Worm (Caenorhabditis elegans) whole organism, L4 larva: Measurements from ENCODE around the gene C27A2.12.

Source experiments
- D1046.2 ChIP-seq: fragments of 200-800 bp; sonication (Bioruptor generic); IDR thresholded peaks from 2 replicates; pipeline ENCODE4 v1.3.6; 2022; ENCODE audit warnings: missing genetic modification characterization, missing compliant biosample characterization
- F37D6.2 ChIP-seq: sonication (generic microtip); optimal IDR thresholded peaks from 2 replicates; lab custom pipeline; 2016; ENCODE audit warnings: mild to moderate bottlenecking, missing genetic modification characterization, missing compliant biosample characterization
- aha-1 ChIP-seq: fragments of 150-350 bp; peaks from one replicate; lab custom pipeline; 2014; ENCODE audit warnings: missing biosample characterization, missing genetic modification characterization
- ceh-28 ChIP-seq: fragments of 150-350 bp; optimal IDR thresholded peaks from 2 replicates; lab custom pipeline; 2014; ENCODE audit warnings: missing biosample characterization, missing genetic modification reagents, missing genetic modification characterization
- ceh-32 ChIP-seq: sonication (generic microtip); optimal IDR thresholded peaks from 2 replicates; lab custom pipeline; 2016; ENCODE audit warnings: mild to moderate bottlenecking, missing genetic modification characterization, missing compliant biosample characterization; ENCODE audit not compliant: poor library complexity
- ctbp-1 ChIP-seq: fragments of 200-800 bp; sonication (Bioruptor generic); IDR thresholded peaks from 2 replicates; pipeline ENCODE4 v1.3.6; 2022; ENCODE audit warnings: missing genetic modification reagents, missing genetic modification characterization, missing compliant biosample characterization
- daf-16 ChIP-seq, 3 experiments: sonication (generic microtip); optimal IDR thresholded peaks; 2 replicates each; lab custom pipeline; 2016 to 2017; ENCODE audit warnings: missing genetic modification characterization in 3 of 3, missing genetic modification reagents in 3 of 3, mild to moderate bottlenecking in 2 of 3, missing compliant biosample characterization in 2 of 3, missing biosample characterization in 1 of 3, moderate library complexity in 1 of 3
- dmd-6 ChIP-seq: fragments of 200-800 bp; sonication (Bioruptor generic); IDR thresholded peaks from 2 replicates; pipeline ENCODE4 v1.3.6; 2022; ENCODE audit warnings: missing genetic modification reagents, missing genetic modification characterization, missing compliant biosample characterization
- duxl-1 ChIP-seq: sonication (generic microtip); optimal IDR thresholded peaks from 2 replicates; lab custom pipeline; 2016; ENCODE audit warnings: mild to moderate bottlenecking, missing genetic modification characterization, moderate library complexity, missing compliant biosample characterization; ENCODE audit not compliant: poor library complexity
- dve-1 ChIP-seq: sonication (generic microtip); optimal IDR thresholded peaks from 2 replicates; lab custom pipeline; 2017; ENCODE audit warnings: antibody characterized with exemption, mild to moderate bottlenecking, missing genetic modification characterization, missing compliant biosample characterization; ENCODE audit not compliant: insufficient read depth
- egl-27 ChIP-seq: sonication (generic microtip); optimal IDR thresholded peaks from 3 replicates; lab custom pipeline; 2017; ENCODE audit warnings: missing biosample characterization, missing genetic modification reagents, missing genetic modification characterization
- hlh-11 ChIP-seq: fragments of 200-800 bp; sonication (Bioruptor generic); optimal IDR thresholded peaks from 2 replicates; lab custom pipeline; 2018; ENCODE audit warnings: mild to moderate bottlenecking, missing genetic modification characterization, missing compliant biosample characterization
- hlh-30 ChIP-seq: sonication (generic microtip); optimal IDR thresholded peaks from 2 replicates; lab custom pipeline; 2017; ENCODE audit warnings: antibody characterized with exemption, mild to moderate bottlenecking, missing genetic modification characterization, missing compliant biosample characterization; ENCODE audit not compliant: insufficient read depth
- hmg-1.1 ChIP-seq: fragments of 200-800 bp; sonication (Bioruptor generic); IDR thresholded peaks from 2 replicates; pipeline ENCODE4 v1.3.6; 2022; ENCODE audit warnings: missing genetic modification reagents, missing genetic modification characterization, missing compliant biosample characterization
- lir-3 ChIP-seq: sonication (generic microtip); optimal IDR thresholded peaks from 2 replicates; lab custom pipeline; 2016; ENCODE audit warnings: mild to moderate bottlenecking, missing genetic modification characterization, missing compliant biosample characterization
- lsy-2 ChIP-seq, 2 experiments: fragments of 150-350 bp in 1 of 2; sonication (generic microtip) in 1 of 2; optimal IDR thresholded peaks; 2 replicates each; lab custom pipeline; 2014 to 2017; ENCODE audit warnings: missing biosample characterization in 2 of 2, missing genetic modification characterization in 2 of 2
- mdl-1 ChIP-seq, 2 experiments: fragments of 150-350 bp in 1 of 2; sonication (generic microtip) in 1 of 2; optimal IDR thresholded peaks; 2 replicates each; lab custom pipeline; 2014 to 2017; ENCODE audit warnings: missing biosample characterization in 2 of 2, missing genetic modification characterization in 2 of 2
- mdt-29 ChIP-seq: fragments of 200-800 bp; sonication (Bioruptor generic); IDR thresholded peaks from 2 replicates; pipeline ENCODE4 v1.3.6; 2022; ENCODE audit warnings: missing genetic modification reagents, missing genetic modification characterization, missing compliant biosample characterization
- nhr-10 ChIP-seq: fragments of 150-350 bp; optimal IDR thresholded peaks from 2 replicates; lab custom pipeline; 2014; ENCODE audit warnings: missing biosample characterization, missing genetic modification characterization
- nhr-11 ChIP-seq: fragments of 150-350 bp; optimal IDR thresholded peaks from 2 replicates; lab custom pipeline; 2014; ENCODE audit warnings: missing biosample characterization, missing genetic modification characterization
- nhr-111 ChIP-seq: fragments of 200-800 bp; sonication (Bioruptor generic); optimal IDR thresholded peaks from 2 replicates; lab custom pipeline; 2018; ENCODE audit warnings: mild to moderate bottlenecking, missing genetic modification characterization, missing compliant biosample characterization
- nhr-25 ChIP-seq: sonication (generic microtip); optimal IDR thresholded peaks from 2 replicates; lab custom pipeline; 2017; ENCODE audit warnings: missing genetic modification characterization, mild to moderate bottlenecking, missing compliant biosample characterization, antibody characterized with exemption, moderate library complexity, borderline replicate concordance; ENCODE audit not compliant: insufficient read depth
- nhr-28 ChIP-seq: fragments of 150-350 bp; optimal IDR thresholded peaks from 2 replicates; lab custom pipeline; 2014; ENCODE audit warnings: missing biosample characterization, missing genetic modification characterization
- nhr-42 ChIP-seq: fragments of 200-800 bp; sonication (Bioruptor generic); IDR thresholded peaks from 2 replicates; pipeline ENCODE4 v1.3.6; 2022; ENCODE audit warnings: missing genetic modification characterization, missing compliant biosample characterization
- php-3 ChIP-seq: fragments of 200-800 bp; sonication (Bioruptor generic); IDR thresholded peaks from 2 replicates; pipeline ENCODE4 v1.3.6; 2022; ENCODE audit warnings: missing genetic modification reagents, missing genetic modification characterization, missing compliant biosample characterization
- pqm-1 ChIP-seq: sonication (generic microtip); optimal IDR thresholded peaks from 2 replicates; lab custom pipeline; 2017; ENCODE audit warnings: missing biosample characterization, missing genetic modification characterization
- skn-1 ChIP-seq: fragments of 150-350 bp; optimal IDR thresholded peaks from 2 replicates; lab custom pipeline; 2014; ENCODE audit warnings: missing biosample characterization, missing genetic modification characterization
- snpc-1.2 ChIP-seq: fragments of 200-800 bp; sonication (Bioruptor generic); IDR thresholded peaks from 2 replicates; pipeline ENCODE4 v1.3.6; 2022; ENCODE audit warnings: missing genetic modification reagents, missing genetic modification characterization, missing compliant biosample characterization
- unc-62 ChIP-seq, 3 experiments: fragments of 150-350 bp in 1 of 3; sonication (generic microtip); optimal IDR thresholded peaks in 2 of 3; peaks in 1 of 3; 1 replicate in 1 of 3; 2 replicates in 2 of 3; lab custom pipeline; 2014 to 2017; ENCODE audit warnings: missing biosample characterization in 3 of 3, missing genetic modification characterization in 3 of 3, missing genetic modification reagents in 3 of 3, missing genotype in 1 of 3

Gene C27A2.12

DNA sequence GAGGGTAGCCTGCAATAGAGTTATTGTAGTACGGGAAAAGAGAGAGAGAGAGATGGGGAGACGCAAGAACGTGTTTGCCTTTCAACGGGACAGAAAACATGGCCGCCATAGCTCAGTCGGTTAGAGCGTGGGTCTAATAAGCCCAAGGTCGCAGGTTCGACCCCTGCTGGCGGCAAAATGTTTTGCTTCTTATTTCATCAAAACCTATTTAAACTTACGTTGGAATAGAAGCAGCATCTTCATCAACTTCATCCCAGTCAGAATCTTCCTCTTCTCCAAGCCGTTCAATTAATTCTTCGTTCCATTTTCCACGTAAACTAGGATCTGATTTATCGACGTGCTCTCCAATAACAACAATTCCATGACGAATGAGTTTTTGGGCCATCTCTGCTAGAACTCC, 25.3 kb downstream of the C27A2.12 start (continued):
- TF ChIP-seq F37D6.2 (tag; lab: Kevin White, UChicago) (no peak), lir-3 (tag; lab: Kevin White, UChicago) (peak; percentile 15), skn-1 (tag; lab: Kevin White, UChicago) (no peak), nhr-111 (GFP tag; lab: Kevin White, UChicago) (peak; percentile 42), nhr-42 (GFP tag; lab: Robert Waterston, UW) (peak; percentile 87)

DNA sequence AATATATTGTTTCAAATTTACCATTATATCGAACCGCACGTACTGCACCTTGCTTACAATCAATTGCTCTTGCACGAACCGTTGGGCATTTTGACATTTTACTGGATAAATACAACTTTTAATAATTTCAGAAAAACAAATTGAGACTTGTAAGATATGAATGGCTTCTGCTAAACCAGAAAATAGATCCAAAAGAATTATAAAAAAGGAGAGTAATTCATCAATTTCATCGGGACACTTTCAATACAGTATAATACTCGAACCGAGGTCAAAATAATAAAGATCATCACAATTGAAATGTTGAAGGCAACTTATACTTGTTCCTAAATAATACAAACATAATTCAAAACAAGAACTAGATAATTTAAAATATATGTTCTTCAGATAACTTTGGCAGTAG, 26.3 kb downstream of the C27A2.12 start, which contains the start of gene wdr-83:
TSS of gene wdr-83 (minus strand) at position 101 of the 400 bp plus-strand sequence.
- no peak for TF ChIP-seq duxl-1
- TF ChIP-seq nhr-25 = no peak
- no peak for TF ChIP-seq lsy-2 (tag; optimal IDR thresholded peaks at IDR 0.05; lab: Kevin White, UChicago)

DNA sequence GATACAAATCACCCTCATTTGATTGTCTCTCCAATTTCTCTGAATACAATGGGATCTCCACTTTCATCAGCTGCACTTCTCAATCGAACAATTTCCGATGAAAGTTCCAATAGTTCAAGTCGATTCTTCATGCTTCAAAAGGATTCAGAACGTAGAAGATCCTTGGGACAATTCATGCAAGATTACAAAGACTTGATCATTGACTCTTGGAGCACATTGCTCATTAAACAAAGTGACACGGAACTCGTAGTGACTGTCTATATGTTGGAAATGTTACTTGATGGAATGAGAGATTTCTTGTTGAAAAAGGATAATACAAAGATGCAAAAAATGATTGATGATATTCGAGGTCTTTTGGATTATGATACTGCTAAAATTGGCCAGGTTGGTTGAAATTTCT, 30.0 kb downstream of the C27A2.12 start:
- TF ChIP-seq daf-16 (GFP tag; optimal IDR thresholded peaks at IDR 0.05; lab: Kevin White, UChicago) (no peak), daf-16 (tag; optimal IDR thresholded peaks at IDR 0.05; lab: Kevin White, UChicago) (no peak), egl-27 (tag; lab: Kevin White, UChicago) (no peak), nhr-11 (tag; lab: Kevin White, UChicago) (no peak), ceh-32 (tag; lab: Kevin White, UChicago) (no peak), unc-62 (GFP tag; optimal IDR thresholded peaks at IDR 0.05 in 1 of 2; lab: Kevin White, UChicago) (peak in 1 of 2 experiments; percentile 99), unc-62 (tag; optimal IDR thresholded peaks at IDR 0.05; lab: Kevin White, UChicago) (no peak), hlh-11 (tag; lab: Kevin White, UChicago) (no peak), ctbp-1 (GFP tag; lab: Robert Waterston, UW) (no peak), nhr-10 (no peak)
- TF ChIP-seq, all 104 proteins: peak for 1

DNA sequence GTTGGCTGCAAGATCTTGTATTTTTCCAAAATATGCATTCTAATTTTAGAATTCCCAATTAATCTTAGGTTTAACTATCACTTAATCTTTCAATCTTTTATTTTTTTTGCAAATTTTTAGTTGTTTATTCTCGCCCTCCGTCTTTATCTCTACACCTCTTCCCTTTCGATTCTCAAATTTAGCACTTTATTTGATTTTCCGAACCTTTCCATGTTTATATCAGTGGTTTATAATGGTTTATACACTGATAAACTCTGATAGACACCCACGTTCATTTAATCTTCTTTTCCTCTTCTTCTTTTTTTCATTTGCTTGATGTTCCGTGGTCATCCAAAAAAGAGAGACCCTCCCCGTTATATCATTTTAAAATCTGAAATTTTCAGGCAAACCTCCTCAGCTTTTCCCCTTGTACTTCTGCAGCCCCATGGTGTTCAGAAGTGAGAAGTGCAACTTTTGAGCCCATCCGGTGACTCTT, 35.5 kb downstream of the C27A2.12 start, which contains the start of the genes nsy-1 and F59A6.13:
TSS of gene nsy-1 (plus strand) at position 377 of the 475 bp plus-strand sequence.
TSS of gene F59A6.13 (plus strand) at position 425 of the 475 bp plus-strand sequence.
- no peak for TF ChIP-seq daf-16 (GFP tag; optimal IDR thresholded peaks at IDR 0.05; lab: Kevin White, UChicago)
- peak; percentile 72 for TF ChIP-seq daf-16 (tag; optimal IDR thresholded peaks at IDR 0.05; lab: Kevin White, UChicago)
- peak; percentile 39 for TF ChIP-seq dve-1 (tag; lab: Kevin White, UChicago)
- peak; percentile 70 for TF ChIP-seq dmd-6 (GFP tag; lab: Robert Waterston, UW)
- TF ChIP-seq snpc-1.2 (GFP tag; lab: Robert Waterston, UW) = no peak
- TF ChIP-seq php-3 (GFP tag; lab: Robert Waterston, UW) = 0 out of 2 replicates have a peak, but pooled peaks have one; percentile 15
- peak; percentile 10 for TF ChIP-seq hlh-11 (tag; lab: Kevin White, UChicago)
- TF ChIP-seq nhr-28 (tag; lab: Kevin White, UChicago) = peak; percentile 3
- TF ChIP-seq pqm-1 = peak; percentile 79
- no peak for TF ChIP-seq ceh-28 (tag; lab: Kevin White, UChicago)

DNA sequence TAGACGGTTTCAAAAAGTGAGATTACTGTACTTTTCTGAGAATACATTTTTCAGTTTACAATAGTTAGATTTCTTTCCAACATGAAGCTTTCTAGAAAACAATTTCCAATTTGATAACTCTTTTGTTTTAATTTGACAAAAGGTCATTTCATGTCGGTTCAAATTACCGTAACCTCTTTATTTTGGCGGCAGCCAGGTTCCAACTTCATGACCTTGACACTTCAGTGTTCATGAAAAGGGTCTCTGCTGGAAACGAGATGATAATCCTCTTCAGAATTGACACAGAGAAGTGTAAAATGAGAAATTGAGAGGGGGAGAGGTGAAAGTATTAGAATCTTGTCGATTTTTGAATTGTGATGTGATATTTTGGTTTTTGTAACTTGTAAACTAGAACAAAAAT, 36.4 kb downstream of the C27A2.12 start:
- TF ChIP-seq nhr-42 (GFP tag; lab: Robert Waterston, UW) (no peak), lsy-2 (tag; optimal IDR thresholded peaks at IDR 0.05; lab: Kevin White, UChicago) (peak in 1 of 2 experiments; percentile 9), nhr-25 (peak; percentile 41)

DNA sequence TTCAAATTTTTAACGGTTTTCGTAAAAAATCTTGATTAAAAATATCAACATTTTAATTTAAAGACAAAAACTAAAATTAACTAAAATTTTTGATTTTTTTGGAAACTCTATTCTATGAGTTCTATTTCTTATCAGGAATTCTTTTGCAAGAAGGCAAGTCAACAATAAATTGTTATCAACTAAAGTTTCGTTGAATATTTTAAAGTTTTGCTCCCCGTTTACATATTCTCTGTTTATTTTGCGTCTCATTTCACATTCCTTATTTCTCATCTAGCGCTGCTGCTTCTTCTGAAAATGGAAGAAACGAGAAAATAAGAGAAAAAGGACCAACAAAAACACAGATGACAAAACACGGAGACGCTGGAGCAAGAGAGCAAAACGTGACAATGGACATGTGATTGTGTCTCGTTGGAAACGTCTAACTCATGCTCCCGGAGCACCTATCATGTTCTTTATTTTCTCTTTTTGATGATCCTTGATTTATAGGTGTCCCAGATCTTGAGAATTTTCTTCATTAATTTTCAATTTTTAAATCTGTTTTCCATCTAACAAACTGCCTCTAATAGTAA, 37.3 kb downstream of the C27A2.12 start:
- no peak for TF ChIP-seq D1046.2 (GFP tag; lab: Robert Waterston, UW)
- 0 out of 2 replicates have a peak, but pooled peaks have one; percentile 8 for TF ChIP-seq hmg-1.1 (GFP tag; lab: Robert Waterston, UW)
- TF ChIP-seq mdt-29 = no peak
- peak; percentile 8 for TF ChIP-seq dve-1 (tag; lab: Kevin White, UChicago)
- TF ChIP-seq hlh-30 (tag; lab: Kevin White, UChicago) = peak; percentile 81
- TF ChIP-seq hlh-11 (tag; lab: Kevin White, UChicago) = peak; percentile 36
- peak in 1 of 2 experiments; percentile 49 for TF ChIP-seq mdl-1 (tag; optimal IDR thresholded peaks at IDR 0.05; lab: Kevin White, UChicago)
- no peak for TF ChIP-seq daf-16 (GFP tag; optimal IDR thresholded peaks at IDR 0.05; lab: Kevin White, UChicago)
- TF ChIP-seq daf-16 (tag; optimal IDR thresholded peaks at IDR 0.05; lab: Kevin White, UChicago) = peak; percentile 61
- peak; percentile 14 for TF ChIP-seq aha-1
